Worm (Caenorhabditis elegans): ENCODE data around the gene srh-187.

DNA sequence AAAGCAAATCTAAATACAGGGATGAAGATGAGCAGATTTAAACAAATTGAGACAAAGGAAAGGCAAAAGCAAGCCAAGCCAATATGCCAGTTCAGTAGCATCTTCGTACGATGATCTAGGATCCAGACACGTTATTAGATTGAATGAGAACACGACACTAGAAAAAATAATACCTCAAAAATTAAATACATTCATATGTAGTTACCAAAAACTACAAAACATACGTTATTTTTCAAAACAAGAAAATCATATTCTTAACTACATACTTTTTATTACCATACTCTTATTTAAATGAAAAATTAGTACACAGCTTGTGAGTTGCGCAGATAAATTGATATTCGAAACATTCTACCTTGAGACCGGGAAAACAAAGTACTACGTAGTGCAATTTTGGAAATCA lies 26.5 kb downstream of the srh-187 start, which contains the start of gene srx-6:
- no peak for TF ChIP-seq F13C5.2 (tag; optimal IDR thresholded peaks at IDR 0.05)
- TF ChIP-seq scrt-1 (GFP tag; IDR thresholded peaks at IDR 0.05): no peak
- no peak for TF ChIP-seq ama-1 (optimal IDR thresholded peaks at IDR 0.05)
- TF ChIP-seq flt-1 (GFP tag; IDR thresholded peaks at IDR 0.05): no peak
- no peak for TF ChIP-seq B0310.2 (tag; optimal IDR thresholded peaks at IDR 0.05)
- no peak for TF ChIP-seq tbx-37 (GFP tag; conservative IDR thresholded peaks at IDR 0.05)
- no peak for TF ChIP-seq sea-1 (GFP tag; conservative IDR thresholded peaks at IDR 0.05)
- no peak for TF ChIP-seq tra-4 (tag; optimal IDR thresholded peaks at IDR 0.05)
- no peak for TF ChIP-seq ets-7 (tag; optimal IDR thresholded peaks at IDR 0.05)
- no peak for TF ChIP-seq ceh-36 (tag; optimal IDR thresholded peaks at IDR 0.05)
- no peak for TF ChIP-seq pes-1 (GFP tag; IDR thresholded peaks at IDR 0.05)
- no peak for TF ChIP-seq tbx-11 (GFP tag; IDR thresholded peaks at IDR 0.05)
